Worm (Caenorhabditis elegans) whole organism, midembryonic: Measurements from ENCODE around the gene E02H1.6.

ENCODE experiments used
- T22C8.4 ChIP-seq: fragments of 200-800 bp; sonication (Bioruptor generic); IDR thresholded peaks from 2 replicates; pipeline ENCODE4 v1.3.6; 2022; ENCODE audit warnings: missing genetic modification characterization, missing compliant biosample characterization
- cog-1 ChIP-seq: sonication (generic microtip); optimal IDR thresholded peaks from 2 replicates; lab custom pipeline; 2016; ENCODE audit warnings: missing genetic modification characterization, missing compliant biosample characterization
- flt-1 ChIP-seq: fragments of 200-800 bp; sonication (Bioruptor generic); IDR thresholded peaks from 2 replicates; pipeline ENCODE4 v1.3.6; 2022; ENCODE audit warnings: missing genetic modification characterization, missing compliant biosample characterization
- klf-2 ChIP-seq: fragments of 200-800 bp; sonication (Bioruptor generic); conservative IDR thresholded peaks from 2 replicates; pipeline ENCODE4 v1.3.6; 2022; ENCODE audit warnings: missing genetic modification reagents, missing genetic modification characterization, missing compliant biosample characterization
- med-1 ChIP-seq: sonication (generic microtip); optimal IDR thresholded peaks from 2 replicates; lab custom pipeline; 2017; ENCODE audit warnings: missing genetic modification characterization, mild to moderate bottlenecking, missing compliant biosample characterization, antibody characterized with exemption, missing genetic modification reagents; ENCODE audit not compliant: insufficient read depth
- ref-1 ChIP-seq: fragments of 200-800 bp; sonication (Bioruptor generic); conservative IDR thresholded peaks from 2 replicates; pipeline ENCODE4 v1.3.6; 2022; ENCODE audit warnings: missing genetic modification reagents, missing genetic modification characterization, missing compliant biosample characterization
- tab-1 ChIP-seq: fragments of 200-800 bp; sonication (Bioruptor generic); IDR thresholded peaks from 2 replicates; pipeline ENCODE4 v1.3.6; 2022; ENCODE audit warnings: missing genetic modification characterization, missing compliant biosample characterization
- ztf-23 ChIP-seq: fragments of 200-800 bp; sonication (Bioruptor generic); IDR thresholded peaks from 2 replicates; pipeline ENCODE4 v1.3.6; 2022; ENCODE audit warnings: missing genetic modification reagents, missing genetic modification characterization, missing compliant biosample characterization
- ztf-29 ChIP-seq: fragments of 200-800 bp; sonication (Bioruptor generic); IDR thresholded peaks from 2 replicates; pipeline ENCODE4 v1.3.6; 2022; ENCODE audit warnings: missing genetic modification reagents, missing genetic modification characterization, missing compliant biosample characterization

The E02H1.6 gene

DNA sequence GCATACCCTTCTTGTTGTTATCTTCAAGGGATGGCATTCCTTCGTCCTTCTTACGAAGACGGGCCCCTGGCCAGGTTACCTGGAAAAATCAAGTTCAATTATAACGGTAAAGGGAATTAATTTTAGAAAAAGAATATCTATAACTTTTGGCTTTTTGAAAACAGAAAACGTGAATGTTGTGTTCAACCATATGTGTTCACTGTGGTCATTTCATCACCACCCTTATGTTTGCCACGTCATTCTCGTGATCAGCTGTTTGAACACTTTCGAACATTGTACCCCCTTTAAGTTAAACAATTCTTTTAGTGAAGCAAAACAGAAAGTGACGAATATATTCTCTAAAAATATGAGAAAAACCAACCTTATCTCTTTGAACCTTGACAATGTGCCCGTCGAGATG is 22.3 kb downstream of the E02H1.6 start:
- TF ChIP-seq ref-1 (GFP tag; lab: Robert Waterston, UW) (no peak), flt-1 (GFP tag; lab: Robert Waterston, UW) (no peak), T22C8.4 (GFP tag; lab: Robert Waterston, UW) (no peak), ztf-23 (GFP tag; lab: Robert Waterston, UW) (no peak), klf-2 (GFP tag; lab: Robert Waterston, UW) (no peak), tab-1 (GFP tag; lab: Robert Waterston, UW) (no peak), cog-1 (tag; lab: Kevin White, UChicago) (no peak), med-1 (GFP tag; lab: Kevin White, UChicago) (no peak), ztf-29 (no peak)

DNA sequence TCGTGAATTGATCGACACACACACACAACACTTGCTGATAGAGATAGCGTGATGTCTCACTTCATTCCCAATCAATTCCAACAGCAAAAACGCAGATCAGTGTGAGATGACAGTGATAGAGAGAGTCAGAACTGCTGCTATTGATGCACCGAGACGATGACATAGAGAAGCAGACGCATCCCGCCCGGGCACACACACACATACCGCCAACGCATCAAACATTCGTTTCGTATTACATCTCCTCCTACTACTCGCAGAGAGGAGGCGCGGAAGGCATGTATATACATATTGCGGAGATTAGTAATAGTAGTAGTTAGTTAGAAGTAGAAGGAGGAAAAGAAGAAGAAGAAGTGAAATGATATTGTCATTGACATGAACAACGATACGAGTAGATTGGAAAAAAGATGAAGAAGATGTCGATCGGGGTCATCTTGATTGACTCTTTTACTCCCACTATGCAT is 22.9 kb downstream of the E02H1.6 start:
- TF ChIP-seq tab-1 (GFP tag; lab: Robert Waterston, UW): no peak
- TF ChIP-seq T22C8.4 (GFP tag; lab: Robert Waterston, UW): 0 out of 2 replicates have a peak, but pooled peaks have one; percentile 27
- no peak for TF ChIP-seq ref-1 (GFP tag; lab: Robert Waterston, UW)
- peak; percentile 50; the same call in 1 of the 2 replicates for TF ChIP-seq flt-1 (GFP tag; lab: Robert Waterston, UW)
- no peak for TF ChIP-seq med-1 (GFP tag; lab: Kevin White, UChicago)
- no peak for TF ChIP-seq klf-2 (GFP tag; lab: Robert Waterston, UW)
- TF ChIP-seq ztf-29: no peak
- TF ChIP-seq ztf-23 (GFP tag; lab: Robert Waterston, UW): 0 out of 2 replicates have a peak, but pooled peaks have one; percentile 44
- peak; percentile 72 for TF ChIP-seq cog-1 (tag; lab: Kevin White, UChicago)

DNA sequence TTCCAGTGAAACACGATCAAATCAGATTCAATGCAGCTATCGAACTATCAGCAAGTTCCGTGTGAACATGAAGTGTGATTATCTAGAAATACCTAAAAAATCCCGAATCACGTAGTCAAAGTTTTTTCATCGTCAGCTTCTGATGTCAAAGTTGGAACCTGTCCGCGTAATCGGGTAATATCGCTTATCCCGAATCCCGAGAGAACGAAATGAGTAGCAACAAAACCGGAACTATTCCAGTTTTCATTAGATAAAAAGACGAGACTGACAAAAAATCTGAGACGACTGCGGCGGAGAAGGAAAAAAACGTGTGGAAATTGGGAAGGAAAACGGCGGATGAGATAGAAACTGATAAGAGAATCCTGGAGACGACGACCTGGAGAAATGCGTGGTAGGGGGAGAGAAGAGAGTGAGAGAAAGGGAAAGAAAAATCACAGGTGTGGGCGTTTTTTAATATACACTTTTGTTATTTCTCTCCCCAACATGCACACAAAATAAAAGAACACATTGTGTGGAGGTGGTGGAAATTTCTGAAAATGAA is 23.6 kb downstream of the E02H1.6 start:
- TF ChIP-seq flt-1 (GFP tag; lab: Robert Waterston, UW) (no peak), ref-1 (GFP tag; lab: Robert Waterston, UW) (no peak), med-1 (GFP tag; lab: Kevin White, UChicago) (no peak), cog-1 (tag; lab: Kevin White, UChicago) (no peak), T22C8.4 (GFP tag; lab: Robert Waterston, UW) (no peak), klf-2 (GFP tag; lab: Robert Waterston, UW) (no peak), ztf-23 (GFP tag; lab: Robert Waterston, UW) (no peak), ztf-29 (no peak), tab-1 (GFP tag; lab: Robert Waterston, UW) (no peak)

DNA sequence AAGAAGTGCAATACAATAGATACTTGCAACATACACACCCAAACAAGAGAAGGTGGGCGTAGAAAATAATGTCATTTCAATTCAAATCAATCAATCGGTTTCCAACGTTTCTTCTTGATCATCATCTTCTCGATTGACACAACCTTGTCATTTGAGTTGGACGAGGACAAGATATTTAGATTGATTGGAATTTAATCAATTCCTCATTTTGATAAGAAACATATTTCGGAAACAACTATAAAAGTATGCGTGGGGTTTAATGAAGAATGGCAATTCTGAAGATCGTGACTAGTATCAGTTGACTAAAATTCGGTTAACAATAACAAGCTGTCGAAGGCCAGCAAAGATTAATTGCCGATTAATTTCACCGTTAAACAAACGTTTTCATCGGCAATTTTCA is 24.1 kb downstream of the E02H1.6 start:
- no peak for TF ChIP-seq flt-1 (GFP tag; lab: Robert Waterston, UW)

DNA sequence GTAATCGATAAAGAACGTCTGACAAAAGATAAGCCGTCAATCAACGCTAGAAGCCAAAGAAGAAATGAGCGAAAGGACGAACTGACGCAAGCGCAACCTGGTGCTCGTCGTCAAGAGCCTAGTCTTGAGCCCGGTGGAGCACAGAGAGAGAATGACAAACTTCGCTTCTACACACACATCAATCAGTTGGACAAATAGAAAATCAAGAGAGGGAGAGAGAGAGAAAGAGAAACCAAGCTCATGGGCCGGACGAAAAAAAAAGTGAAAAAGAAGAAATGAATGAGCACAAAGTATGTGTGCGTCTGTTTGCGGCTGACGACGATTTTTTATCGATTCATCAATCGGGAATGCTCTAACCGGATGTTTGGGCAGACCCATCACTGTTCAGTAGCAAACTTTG is 24.6 kb downstream of the E02H1.6 start:
- TF ChIP-seq ref-1 (GFP tag; lab: Robert Waterston, UW) (no peak), tab-1 (GFP tag; lab: Robert Waterston, UW) (no peak), T22C8.4 (GFP tag; lab: Robert Waterston, UW) (no peak), klf-2 (GFP tag; lab: Robert Waterston, UW) (no peak), cog-1 (tag; lab: Kevin White, UChicago) (no peak)

DNA sequence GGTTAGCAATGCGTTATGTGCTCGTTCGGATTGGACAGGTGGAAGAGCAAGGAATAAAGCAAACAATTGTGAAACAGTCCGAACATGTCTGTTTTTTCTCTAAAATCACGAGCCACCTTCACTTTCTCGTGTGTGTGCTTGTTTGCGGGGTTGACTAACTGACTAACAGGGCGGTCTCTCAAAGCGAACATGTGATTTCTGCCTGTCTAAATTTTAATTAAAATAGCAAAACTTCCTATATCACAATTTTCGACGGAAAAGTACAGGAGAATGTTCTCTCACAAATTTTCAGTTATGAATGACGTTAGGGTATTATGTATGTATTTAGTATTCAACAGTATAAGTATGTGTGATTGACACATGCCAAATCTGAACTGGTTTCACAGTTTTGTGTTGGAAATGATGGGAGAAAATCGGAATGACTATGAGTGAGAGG is 25.4 kb downstream of the E02H1.6 start:
- TF ChIP-seq med-1 (GFP tag; lab: Kevin White, UChicago) (no peak), T22C8.4 (GFP tag; lab: Robert Waterston, UW) (no peak), ref-1 (GFP tag; lab: Robert Waterston, UW) (no peak), flt-1 (GFP tag; lab: Robert Waterston, UW) (no peak)

DNA sequence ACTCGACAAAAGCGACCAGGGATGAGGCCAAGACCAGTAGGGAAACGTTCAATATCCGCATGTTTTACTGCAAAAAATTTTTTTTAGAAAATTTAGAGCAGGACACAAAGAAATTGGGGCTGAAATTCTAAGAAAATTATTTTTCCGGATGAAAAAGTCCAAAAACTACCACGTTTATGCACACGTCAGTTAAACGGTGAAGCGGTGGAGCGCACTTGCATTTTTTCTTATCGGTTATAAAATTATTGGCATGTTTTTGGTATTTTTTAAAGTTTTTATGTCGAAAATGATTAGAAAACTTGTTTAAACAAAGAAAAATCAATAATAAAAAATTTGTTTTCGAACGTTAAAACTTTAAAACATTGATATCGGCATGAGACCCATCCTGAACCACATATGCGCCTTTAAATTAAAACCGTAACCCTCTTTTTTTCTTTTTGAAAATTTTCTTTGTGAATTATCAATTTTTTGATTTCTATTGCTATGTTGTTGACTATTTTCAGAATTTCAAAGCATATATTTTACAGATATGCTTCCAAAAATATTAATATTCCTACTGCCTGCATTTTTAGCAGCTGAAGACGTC is 27.7 kb downstream of the E02H1.6 start, which contains the start of the genes dnj-20 and ZK1307.8:
Gene dnj-20 (minus strand): TSS at position 67 of the 586 bp plus-strand sequence.
Gene ZK1307.8 (plus strand): TSS at position 504 of the 586 bp plus-strand sequence.
- TF ChIP-seq ref-1 (GFP tag; lab: Robert Waterston, UW) (no peak), T22C8.4 (GFP tag; lab: Robert Waterston, UW) (no peak), tab-1 (GFP tag; lab: Robert Waterston, UW) (no peak)

DNA sequence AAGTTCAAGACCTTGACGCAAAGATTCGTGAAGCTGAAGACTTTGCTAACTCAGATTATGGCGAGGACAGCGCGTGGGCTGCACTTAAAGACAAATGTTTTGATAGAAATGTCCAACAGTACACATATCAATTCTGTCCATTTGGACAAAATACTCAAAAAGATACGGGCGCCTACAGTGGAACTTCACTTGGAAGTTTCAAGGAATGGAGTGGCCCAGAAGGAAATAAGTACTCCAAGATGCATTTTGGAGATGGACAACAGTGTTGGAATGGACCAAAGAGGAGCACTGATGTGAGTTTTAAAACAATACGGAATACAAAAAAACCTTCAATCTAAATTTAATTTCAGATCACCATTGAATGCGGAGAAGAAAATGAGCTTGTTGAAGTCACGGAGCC is 29.4 kb downstream of the E02H1.6 start:
- TF ChIP-seq flt-1 (GFP tag; lab: Robert Waterston, UW) (no peak), ref-1 (GFP tag; lab: Robert Waterston, UW) (no peak), ztf-23 (GFP tag; lab: Robert Waterston, UW) (no peak), T22C8.4 (GFP tag; lab: Robert Waterston, UW) (no peak), ztf-29 (no peak), med-1 (GFP tag; lab: Kevin White, UChicago) (no peak), klf-2 (GFP tag; lab: Robert Waterston, UW) (no peak), cog-1 (tag; lab: Kevin White, UChicago) (no peak), tab-1 (GFP tag; lab: Robert Waterston, UW) (no peak)

DNA sequence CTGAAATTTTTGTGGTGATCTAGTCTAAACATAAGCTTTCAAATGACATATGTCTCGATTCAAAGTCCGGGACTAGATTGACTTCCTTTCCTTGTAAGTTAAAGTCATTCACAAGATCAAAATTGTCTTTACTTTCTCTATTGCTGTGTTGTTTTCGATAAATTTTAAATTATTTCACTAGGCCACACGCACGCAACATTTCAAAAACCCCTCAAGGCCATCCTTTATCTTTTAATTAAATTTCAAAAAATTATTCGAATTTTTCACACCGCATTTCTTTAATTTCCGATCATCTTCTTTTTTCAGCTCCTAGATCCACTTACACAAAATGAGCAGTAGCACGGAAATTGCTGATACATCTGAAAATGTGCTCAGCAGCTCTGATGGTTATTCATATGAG is 39.8 kb downstream of the E02H1.6 start, which contains the start of gene ZK1307.7:
Gene ZK1307.7 (plus strand): TSS at position 301 of the 400 bp plus-strand sequence.
- no peak for TF ChIP-seq flt-1 (GFP tag; lab: Robert Waterston, UW)
- no peak for TF ChIP-seq klf-2 (GFP tag; lab: Robert Waterston, UW)
- no peak for TF ChIP-seq ztf-29
- no peak for TF ChIP-seq ref-1 (GFP tag; lab: Robert Waterston, UW)
- no peak for TF ChIP-seq cog-1 (tag; lab: Kevin White, UChicago)
- TF ChIP-seq ztf-23 (GFP tag; lab: Robert Waterston, UW): no peak
- no peak for TF ChIP-seq T22C8.4 (GFP tag; lab: Robert Waterston, UW)
- no peak for TF ChIP-seq med-1 (GFP tag; lab: Kevin White, UChicago)
- no peak for TF ChIP-seq tab-1 (GFP tag; lab: Robert Waterston, UW)
